Worm (Caenorhabditis elegans): ENCODE results near the gene acr-3.

DNA sequence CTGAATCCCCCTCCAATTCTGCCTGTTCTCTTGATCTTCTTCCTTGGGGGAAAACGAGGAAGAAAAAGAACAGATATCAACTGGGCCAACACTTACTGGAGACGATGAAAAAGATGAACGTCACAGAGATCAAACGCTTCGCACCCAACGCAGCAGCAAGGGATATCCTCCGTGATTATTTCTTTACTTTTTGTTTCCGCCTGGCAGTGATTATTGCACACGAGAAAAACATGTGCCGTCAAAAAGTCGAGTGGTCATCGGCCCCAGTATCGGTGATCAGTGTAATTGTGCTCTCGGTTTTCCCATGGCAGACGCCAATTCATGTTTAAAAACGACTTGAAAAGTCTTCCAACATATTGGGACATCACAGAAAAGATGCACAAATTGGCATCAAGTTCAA, 36.2 kb downstream of the acr-3 start:
- TF ChIP-seq lin-13 (tag; optimal IDR thresholded peaks at IDR 0.05) (no peak), snpc-4 (tag; optimal IDR thresholded peaks at IDR 0.05) (no peak), nhr-12 (tag; optimal IDR thresholded peaks at IDR 0.05) (no peak), unc-39 (tag; optimal IDR thresholded peaks at IDR 0.05) (no peak), nhr-237 (tag; optimal IDR thresholded peaks at IDR 0.05) (no peak), drap-1 (GFP tag; optimal IDR thresholded peaks at IDR 0.05) (no peak), ham-2 (GFP tag; optimal IDR thresholded peaks at IDR 0.05) (no peak), tbx-8 (GFP tag; optimal IDR thresholded peaks at IDR 0.05) (no peak), mab-5 (tag; optimal IDR thresholded peaks at IDR 0.05) (no peak)
